Worm (Caenorhabditis elegans) whole organism, L1 larva: ENCODE data around the gene alh-1.

Experiments used
- C04F5.9 ChIP-seq: sonication (generic microtip); optimal IDR thresholded peaks from 2 replicates; lab custom pipeline; 2016; ENCODE audit warnings: missing genetic modification characterization, missing compliant biosample characterization
- C16A3.4 ChIP-seq: fragments of 150-350 bp; optimal IDR thresholded peaks from 2 replicates; lab custom pipeline; 2014; ENCODE audit warnings: missing biosample characterization, missing genetic modification characterization
- alr-1 ChIP-seq: fragments of 200-800 bp; sonication (Bioruptor generic); optimal IDR thresholded peaks from 2 replicates; lab custom pipeline; 2018; ENCODE audit warnings: borderline replicate concordance, mild to moderate bottlenecking, missing genetic modification characterization, missing compliant biosample characterization
- blmp-1 ChIP-seq: fragments of 150-350 bp; optimal IDR thresholded peaks from 2 replicates; lab custom pipeline; 2014; ENCODE audit warnings: missing biosample characterization, missing genetic modification characterization
- ceh-82 ChIP-seq, 3 experiments: fragments of 150-350 bp in 1 of 3; sonication (generic microtip) in 2 of 3; optimal IDR thresholded peaks; 2 replicates each; lab custom pipeline; 2014 to 2017; ENCODE audit warnings: missing biosample characterization in 3 of 3, missing genetic modification characterization in 3 of 3
- dsc-1 ChIP-seq: sonication (generic microtip); optimal IDR thresholded peaks from 2 replicates; lab custom pipeline; 2016; ENCODE audit warnings: mild to moderate bottlenecking, missing genetic modification characterization, missing compliant biosample characterization
- efl-1 ChIP-seq, 4 experiments: fragments of 150-350 bp; optimal IDR thresholded peaks in 3 of 4; peaks in 1 of 4; 1 replicate in 1 of 4; 2 replicates in 3 of 4; lab custom pipeline; 2014; ENCODE audit warnings: missing biosample characterization in 2 of 4, missing genetic modification characterization in 2 of 4, missing genetic modification reagents in 2 of 4
- elt-2 ChIP-seq: sonication (generic microtip); optimal IDR thresholded peaks from 2 replicates; lab custom pipeline; 2016; ENCODE audit warnings: missing genetic modification characterization, mild to moderate bottlenecking, inconsistent platforms, missing compliant biosample characterization, missing genetic modification reagents
- elt-3 ChIP-seq, 6 experiments: fragments of 150-350 bp in 1 of 6; sonication (generic microtip); optimal IDR thresholded peaks; 2 replicates each; lab custom pipeline; 2017 to 2018; ENCODE audit warnings: missing biosample characterization in 6 of 6, missing genetic modification characterization in 6 of 6, inconsistent platforms in 1 of 6
- fkh-10 ChIP-seq: sonication (generic microtip); optimal IDR thresholded peaks from 2 replicates; lab custom pipeline; 2017; ENCODE audit warnings: missing biosample characterization, missing genetic modification reagents, missing genetic modification characterization
- fkh-4 ChIP-seq: sonication (generic microtip); optimal IDR thresholded peaks from 2 replicates; lab custom pipeline; 2016; ENCODE audit warnings: missing compliant biosample characterization, missing genetic modification characterization, borderline replicate concordance
- fos-1 ChIP-seq: fragments of 150-350 bp; optimal IDR thresholded peaks from 2 replicates; lab custom pipeline; 2014; ENCODE audit warnings: missing biosample characterization, missing genetic modification characterization
- hpl-2 ChIP-seq: fragments of 150-350 bp; optimal IDR thresholded peaks from 2 replicates; lab custom pipeline; 2014; ENCODE audit warnings: missing biosample characterization, missing genetic modification reagents, missing genetic modification characterization
- isw-1 ChIP-seq: fragments of 200-800 bp; sonication (Bioruptor generic); IDR thresholded peaks from 2 replicates; pipeline ENCODE4 v1.3.6; 2022; ENCODE audit warnings: missing genetic modification characterization, missing compliant biosample characterization
- lin-14 ChIP-seq: fragments of 200-800 bp; sonication (Bioruptor generic); optimal IDR thresholded peaks from 2 replicates; lab custom pipeline; 2018; ENCODE audit warnings: mild to moderate bottlenecking, missing genetic modification characterization, moderate library complexity, missing compliant biosample characterization
- lin-39 ChIP-seq: fragments of 150-350 bp; optimal IDR thresholded peaks from 2 replicates; lab custom pipeline; 2014; ENCODE audit warnings: missing biosample characterization, missing genetic modification reagents, missing genetic modification characterization
- mab-9 ChIP-seq: fragments of 200-800 bp; sonication (Bioruptor generic); IDR thresholded peaks from 2 replicates; pipeline ENCODE4 v1.3.6; 2022; ENCODE audit warnings: missing genetic modification reagents, missing genetic modification characterization, missing compliant biosample characterization
- mdl-1 ChIP-seq, 2 experiments: fragments of 150-350 bp; optimal IDR thresholded peaks; 2 replicates each; lab custom pipeline; 2014 to 2017; ENCODE audit warnings: missing biosample characterization in 2 of 2, missing genetic modification characterization in 2 of 2, inconsistent platforms in 1 of 2
- mep-1 ChIP-seq: fragments of 150-350 bp; optimal IDR thresholded peaks from 2 replicates; lab custom pipeline; 2014; ENCODE audit warnings: missing biosample characterization, missing genetic modification characterization
- nhr-11 ChIP-seq: fragments of 150-350 bp; optimal IDR thresholded peaks from 2 replicates; lab custom pipeline; 2014; ENCODE audit warnings: missing biosample characterization, missing genetic modification characterization
- nhr-19 ChIP-seq: fragments of 200-800 bp; sonication (Bioruptor generic); conservative IDR thresholded peaks from 2 replicates; pipeline ENCODE4 v1.3.6; 2022; ENCODE audit warnings: missing genetic modification characterization, missing compliant biosample characterization
- nhr-20 ChIP-seq: sonication (generic microtip); optimal IDR thresholded peaks from 2 replicates; lab custom pipeline; 2016; ENCODE audit warnings: mild to moderate bottlenecking, missing genetic modification characterization, missing compliant biosample characterization
- nhr-237 ChIP-seq: fragments of 150-350 bp; optimal IDR thresholded peaks from 2 replicates; lab custom pipeline; 2014; ENCODE audit warnings: missing biosample characterization, missing genetic modification characterization
- nhr-71 ChIP-seq: sonication (generic microtip); optimal IDR thresholded peaks from 2 replicates; lab custom pipeline; 2016; ENCODE audit warnings: mild to moderate bottlenecking, missing genetic modification characterization, moderate library complexity, missing compliant biosample characterization
- nhr-76 ChIP-seq: sonication (generic microtip); optimal IDR thresholded peaks from 2 replicates; lab custom pipeline; 2017; ENCODE audit warnings: missing biosample characterization, missing genetic modification characterization
- nhr-85 ChIP-seq: sonication (generic microtip); peaks from one replicate; lab custom pipeline; 2016; ENCODE audit warnings: missing genetic modification characterization, inconsistent platforms, missing compliant biosample characterization
- pag-3 ChIP-seq: sonication (generic microtip); optimal IDR thresholded peaks from 2 replicates; lab custom pipeline; 2017; ENCODE audit warnings: missing genetic modification characterization, mild to moderate bottlenecking, missing compliant biosample characterization, antibody characterized with exemption, borderline replicate concordance; ENCODE audit not compliant: insufficient read depth
- skn-1 ChIP-seq: fragments of 150-350 bp; optimal IDR thresholded peaks from 2 replicates; lab custom pipeline; 2014; ENCODE audit warnings: missing biosample characterization, missing genetic modification characterization
- snu-23 ChIP-seq: sonication (generic microtip); optimal IDR thresholded peaks from 2 replicates; lab custom pipeline; 2016; ENCODE audit warnings: missing genetic modification characterization, missing compliant biosample characterization
- sox-4 ChIP-seq: sonication (generic microtip); optimal IDR thresholded peaks from 2 replicates; lab custom pipeline; 2016; ENCODE audit warnings: missing genetic modification characterization, missing compliant biosample characterization
- sptf-1 ChIP-seq: fragments of 150-350 bp; optimal IDR thresholded peaks from 2 replicates; lab custom pipeline; 2014; ENCODE audit warnings: missing biosample characterization, missing genetic modification characterization
- tlp-1 ChIP-seq: fragments of 150-350 bp; optimal IDR thresholded peaks from 2 replicates; lab custom pipeline; 2014; ENCODE audit warnings: missing biosample characterization, missing genetic modification characterization
- unc-130 ChIP-seq: fragments of 150-350 bp; optimal IDR thresholded peaks from 2 replicates; lab custom pipeline; 2017; ENCODE audit warnings: missing biosample characterization, missing genetic modification characterization, inconsistent platforms
- unc-62 ChIP-seq: fragments of 150-350 bp; optimal IDR thresholded peaks from 2 replicates; lab custom pipeline; 2014; ENCODE audit warnings: missing biosample characterization, missing genetic modification reagents, missing genetic modification characterization
- unc-86 ChIP-seq: sonication (generic microtip); optimal IDR thresholded peaks from 2 replicates; lab custom pipeline; 2016; ENCODE audit warnings: missing genetic modification characterization, missing compliant biosample characterization
- xbp-1 ChIP-seq: sonication (generic microtip); optimal IDR thresholded peaks from 2 replicates; lab custom pipeline; 2016; ENCODE audit warnings: missing genetic modification characterization, missing compliant biosample characterization
- zag-1 ChIP-seq: fragments of 150-350 bp; optimal IDR thresholded peaks from 2 replicates; lab custom pipeline; 2014; ENCODE audit warnings: missing biosample characterization, missing genetic modification characterization

Gene alh-1

DNA sequence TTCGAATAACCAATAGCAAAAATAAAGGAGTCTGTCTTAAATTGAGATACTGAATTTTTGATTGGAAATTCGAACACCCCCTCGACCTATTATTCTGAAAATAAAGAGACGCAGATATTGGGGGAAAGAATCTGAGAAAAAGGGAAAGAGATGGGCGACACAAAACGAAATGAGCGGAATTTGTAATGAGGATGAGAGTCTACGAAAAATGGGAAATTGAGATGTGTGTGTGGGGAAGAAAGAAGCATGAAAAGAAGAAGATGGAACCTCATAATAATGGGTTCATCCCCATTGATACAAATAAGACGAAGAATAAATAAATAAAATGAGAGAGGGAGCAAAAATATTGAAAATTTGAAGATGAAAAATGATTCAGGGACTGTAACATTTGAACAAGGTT lies 8.0 kb downstream of the alh-1 start, which contains the start of gene cah-1:
cah-1 (minus strand) TSS at position 101 of the 400 bp plus-strand sequence.
- TF ChIP-seq efl-1 (optimal IDR thresholded peaks at IDR 0.05; lab: Kevin White, UChicago) (no peak), efl-1 (GFP tag; optimal IDR thresholded peaks at IDR 0.05 in 1 of 2; lab: Kevin White, UChicago) (peak in 1 of 2 experiments; percentile 19), lin-14 (GFP tag; lab: Kevin White, UChicago) (peak; percentile 11), unc-86 (peak; percentile 15), elt-2 (tag; lab: Kevin White, UChicago) (no peak)
- TF ChIP-seq, all 84 proteins: peak for 3

ce11 chrIII:5089489-5089888 lies 11.9 kb downstream of the alh-1 start:
- TF ChIP-seq nhr-19 (peak; percentile 73), fkh-10 (no peak), lin-14 (GFP tag; lab: Kevin White, UChicago) (peak; percentile 32), blmp-1 (tag; lab: Kevin White, UChicago) (peak; percentile 25), pag-3 (tag; lab: Kevin White, UChicago) (no peak), unc-62 (GFP tag; lab: Kevin White, UChicago) (no peak), nhr-85 (tag; lab: Kevin White, UChicago) (peak; percentile 49), snu-23 (peak; percentile 15), nhr-20 (tag; lab: Kevin White, UChicago) (peak; percentile 32), elt-3 (tag; optimal IDR thresholded peaks at IDR 0.05; lab: Kevin White, UChicago) (peak in 5 of 6 experiments; percentile 30 to 75 (median 33)), nhr-71 (tag; lab: Kevin White, UChicago) (peak; percentile 36), xbp-1 (tag; lab: Kevin White, UChicago) (no peak), isw-1 (GFP tag; lab: Robert Waterston, UW) (no peak), nhr-11 (no peak), C16A3.4 (tag; lab: Kevin White, UChicago) (no peak), efl-1 (optimal IDR thresholded peaks at IDR 0.05; lab: Kevin White, UChicago) (no peak), efl-1 (GFP tag; optimal IDR thresholded peaks at IDR 0.05 in 1 of 2; lab: Kevin White, UChicago) (peak in 1 of 2 experiments; percentile 44)
- TF ChIP-seq, all 84 proteins: peak for 9

- TF ChIP-seq alr-1 (tag; lab: Kevin White, UChicago) (no peak), nhr-237 (tag; lab: Kevin White, UChicago) (no peak), mep-1 (tag; lab: Kevin White, UChicago) (no peak), mdl-1 (tag; optimal IDR thresholded peaks at IDR 0.05; lab: Kevin White, UChicago) (no peak), tlp-1 (tag; lab: Kevin White, UChicago) (no peak), nhr-20 (tag; lab: Kevin White, UChicago) (no peak), fos-1 (tag; lab: Kevin White, UChicago) (no peak), sox-4 (tag; lab: Kevin White, UChicago) (no peak), skn-1 (tag; lab: Kevin White, UChicago) (no peak), hpl-2 (GFP tag; lab: Kevin White, UChicago) (no peak), C16A3.4 (tag; lab: Kevin White, UChicago) (no peak), mab-9 (GFP tag; lab: Robert Waterston, UW) (no peak), zag-1 (no peak), fkh-4 (no peak), ceh-82 (tag; optimal IDR thresholded peaks at IDR 0.05; lab: Kevin White, UChicago) (no peak), sptf-1 (no peak), lin-39 (no peak)
Measured at ce11 chrIII:5092345-5092744, 14.8 kb downstream of the alh-1 start.

- no peak for TF ChIP-seq nhr-20 (tag; lab: Kevin White, UChicago)
- no peak for TF ChIP-seq pag-3 (tag; lab: Kevin White, UChicago)
- TF ChIP-seq dsc-1 (tag; lab: Kevin White, UChicago) = no peak
- no peak for TF ChIP-seq C04F5.9 (tag; lab: Kevin White, UChicago)
- no peak for TF ChIP-seq nhr-76 (tag; lab: Kevin White, UChicago)
- no peak for TF ChIP-seq sox-4 (tag; lab: Kevin White, UChicago)
- no peak for TF ChIP-seq elt-3 (tag; optimal IDR thresholded peaks at IDR 0.05; lab: Kevin White, UChicago)
- TF ChIP-seq unc-62 (GFP tag; lab: Kevin White, UChicago) = no peak
- no peak for TF ChIP-seq unc-130 (tag; lab: Kevin White, UChicago)
- TF ChIP-seq, all 84 proteins: peak for 0
Measured at ce11 chrIII:5094506-5094905, 16.9 kb downstream of the alh-1 start, which contains the start of gene F54D8.10. Gene F54D8.10 (plus strand): TSS chrIII:5094806.
